Worm (Caenorhabditis elegans): ENCODE data around the gene K01D12.5.

ce11 chrV:12446895-12447294 is 49.2 kb downstream of the K01D12.5 start, which contains the start of the genes pals-38 and C54D10.9:
- TF ChIP-seq W03F9.2 (tag; optimal IDR thresholded peaks at IDR 0.05) (no peak), dao-5 (tag; optimal IDR thresholded peaks at IDR 0.05) (no peak)

Measured in whole organism, L4/young adult.